Worm (Caenorhabditis elegans): ENCODE data around the gene str-1.

Gene str-1

ce11 chrIV:7152409-7152808 lies 21.2 kb upstream of the str-1 start, which contains the start of gene col-113:
col-113 (minus strand) TSS chrIV:7152509.
- TF ChIP-seq C16A3.4 (tag; optimal IDR thresholded peaks at IDR 0.05) (no peak), ces-1 (GFP tag; optimal IDR thresholded peaks at IDR 0.05) (no peak), pax-3 (tag; optimal IDR thresholded peaks at IDR 0.05) (no peak), nhr-85 (tag) (peak; percentile 55)

- TF ChIP-seq fkh-8 (tag; optimal IDR thresholded peaks at IDR 0.05), result no peak
- no peak for TF ChIP-seq mep-1 (tag; optimal IDR thresholded peaks at IDR 0.05)
- TF ChIP-seq ceh-90 (tag; optimal IDR thresholded peaks at IDR 0.05), result no peak
- no peak for TF ChIP-seq unc-86 (tag; optimal IDR thresholded peaks at IDR 0.05)
- no peak for TF ChIP-seq lin-35 (GFP tag; optimal IDR thresholded peaks at IDR 0.05)
- no peak for TF ChIP-seq hpl-2 (GFP tag; optimal IDR thresholded peaks at IDR 0.05)
- TF ChIP-seq fkh-10 (GFP tag; optimal IDR thresholded peaks at IDR 0.05), result no peak
- no peak for TF ChIP-seq nhr-28 (tag; optimal IDR thresholded peaks at IDR 0.05)
- TF ChIP-seq nhr-84 (tag; optimal IDR thresholded peaks at IDR 0.05), result no peak
- no peak for TF ChIP-seq nhr-20 (tag; optimal IDR thresholded peaks at IDR 0.05)
- no peak for TF ChIP-seq xbp-1 (tag; optimal IDR thresholded peaks at IDR 0.05)
- no peak for TF ChIP-seq egl-27 (tag; optimal IDR thresholded peaks at IDR 0.05)
- no peak for TF ChIP-seq blmp-1 (tag; optimal IDR thresholded peaks at IDR 0.05)
- TF ChIP-seq efl-1 (optimal IDR thresholded peaks at IDR 0.05), result no peak
- TF ChIP-seq efl-1 (GFP tag; optimal IDR thresholded peaks at IDR 0.05 in 1 of 2), result no peak
- TF ChIP-seq efl-3 (GFP tag; optimal IDR thresholded peaks at IDR 0.05), result no peak
- no peak for TF ChIP-seq ceh-88 (GFP tag; IDR thresholded peaks at IDR 0.05)
- no peak for TF ChIP-seq unc-130 (tag; optimal IDR thresholded peaks at IDR 0.05)
- TF ChIP-seq jun-1 (tag; optimal IDR thresholded peaks at IDR 0.05), result no peak
- no peak for TF ChIP-seq ces-1 (GFP tag; optimal IDR thresholded peaks at IDR 0.05)
- TF ChIP-seq unc-62 (GFP tag; optimal IDR thresholded peaks at IDR 0.05), result no peak
These were observed 20.2 kb upstream of the str-1 start, which contains the start of gene C34D4.3 for ce11 chrIV:7153362-7153761. C34D4.3 (plus strand) TSS chrIV:7153662.

ce11 chrIV:7154356-7154755 lies 19.2 kb upstream of the str-1 start, which contains the start of gene C34D4.2:
C34D4.2 (plus strand) TSS chrIV:7154656.
- TF ChIP-seq egl-27 (tag; optimal IDR thresholded peaks at IDR 0.05) (no peak), mef-2 (tag; optimal IDR thresholded peaks at IDR 0.05) (no peak), nhr-237 (tag; optimal IDR thresholded peaks at IDR 0.05) (no peak), egl-13 (tag; optimal IDR thresholded peaks at IDR 0.05) (no peak), swsn-7 (tag; optimal IDR thresholded peaks at IDR 0.05) (no peak), snu-23 (GFP tag; optimal IDR thresholded peaks at IDR 0.05) (no peak), tbx-2 (tag; optimal IDR thresholded peaks at IDR 0.05) (no peak), unc-62 (GFP tag; optimal IDR thresholded peaks at IDR 0.05) (no peak), nhr-85 (tag) (no peak), nhr-90 (tag; optimal IDR thresholded peaks at IDR 0.05; ENCODE audit: poor library complexity) (no peak)

ce11 chrIV:7156356-7156755 lies 17.2 kb upstream of the str-1 start, which contains the start of gene maph-9:
maph-9 (plus strand) TSS chrIV:7156628.
- TF ChIP-seq efl-1 (optimal IDR thresholded peaks at IDR 0.05) (no peak), efl-1 (GFP tag; optimal IDR thresholded peaks at IDR 0.05 in 1 of 2) (peak in 1 of 2 experiments; percentile 64), lsy-2 (tag; optimal IDR thresholded peaks at IDR 0.05) (peak in 1 of 2 experiments; percentile 39), dsc-1 (tag; optimal IDR thresholded peaks at IDR 0.05) (peak; percentile 50), fkh-8 (tag; optimal IDR thresholded peaks at IDR 0.05) (peak; percentile 95), pax-3 (tag; optimal IDR thresholded peaks at IDR 0.05) (no peak), nhr-71 (tag; optimal IDR thresholded peaks at IDR 0.05) (peak; percentile 49), ceh-82 (tag; optimal IDR thresholded peaks at IDR 0.05) (no peak), elt-3 (tag; optimal IDR thresholded peaks at IDR 0.05) (no peak), nhr-47 (tag; optimal IDR thresholded peaks at IDR 0.05) (peak; percentile 39)

Measured in whole organism, L1 larva.